Worm (Caenorhabditis elegans): ENCODE results near the gene tmem-131.
A peak's percentile ranks its signal among the peaks of the same experiment; 100 is the strongest.

Gene tmem-131

ce11 chrIII:5002231-5002630, 4.3 kb upstream of the tmem-131 start, which contains the start of gene R144.10 (continued):
- TF ChIP-seq hmg-1.1 (GFP tag; IDR thresholded peaks at IDR 0.05) (no peak), ZK546.5 (tag; optimal IDR thresholded peaks at IDR 0.05) (no peak), nhr-6 (tag; optimal IDR thresholded peaks at IDR 0.05) (no peak)

- TF ChIP-seq sdz-12 (GFP tag; optimal IDR thresholded peaks at IDR 0.05) (no peak), vab-7 (GFP tag; IDR thresholded peaks at IDR 0.05) (no peak), zip-11 (GFP tag; IDR thresholded peaks at IDR 0.05) (no peak), egl-43 (GFP tag; IDR thresholded peaks at IDR 0.05) (no peak), set-16 (GFP tag; IDR thresholded peaks at IDR 0.05) (no peak), F10B5.3 (tag; optimal IDR thresholded peaks at IDR 0.05) (no peak), zip-2 (tag; optimal IDR thresholded peaks at IDR 0.05) (no peak), php-3 (GFP tag; IDR thresholded peaks at IDR 0.05) (no peak), rbr-2 (tag; optimal IDR thresholded peaks at IDR 0.05) (no peak), Y5F2A.4 (GFP tag; optimal IDR thresholded peaks at IDR 0.05) (no peak), spr-3 (GFP tag; optimal IDR thresholded peaks at IDR 0.05) (no peak), Y48G9A.11 (GFP tag; IDR thresholded peaks at IDR 0.05) (0 out of 2 replicates have a peak, but pooled peaks have one; percentile 30), lin-15B (tag; optimal IDR thresholded peaks at IDR 0.05) (no peak), snpc-1.2 (GFP tag; IDR thresholded peaks at IDR 0.05) (no peak), T26A8.4 (GFP tag; IDR thresholded peaks at IDR 0.05) (no peak), D1046.2 (GFP tag; IDR thresholded peaks at IDR 0.05) (no peak), F26F4.8 (GFP tag; conservative IDR thresholded peaks at IDR 0.05) (no peak), hmg-1.1 (GFP tag; IDR thresholded peaks at IDR 0.05) (no peak), nhr-6 (tag; optimal IDR thresholded peaks at IDR 0.05) (no peak), ceh-82 (tag; optimal IDR thresholded peaks at IDR 0.05) (no peak), madf-9 (GFP tag; conservative IDR thresholded peaks at IDR 0.05) (no peak), lin-13 (GFP tag; optimal IDR thresholded peaks at IDR 0.05) (no peak), zfp-2 (tag; optimal IDR thresholded peaks at IDR 0.05) (no peak), daf-19 (GFP tag; conservative IDR thresholded peaks at IDR 0.05) (no peak), fos-1 (tag; optimal IDR thresholded peaks at IDR 0.05) (no peak), saeg-2 (GFP tag; IDR thresholded peaks at IDR 0.05) (no peak), ctbp-1 (GFP tag; IDR thresholded peaks at IDR 0.05) (no peak), nhr-77 (tag; optimal IDR thresholded peaks at IDR 0.05) (no peak), pha-4 (GFP tag; IDR thresholded peaks at IDR 0.05) (no peak), pha-4 (tag; optimal IDR thresholded peaks at IDR 0.05) (no peak), duxl-1 (tag; optimal IDR thresholded peaks at IDR 0.05; ENCODE audit: poor library complexity) (no peak), nhr-76 (tag; optimal IDR thresholded peaks at IDR 0.05) (no peak), hlh-11 (tag; optimal IDR thresholded peaks at IDR 0.05) (no peak), lin-39 (tag; optimal IDR thresholded peaks at IDR 0.05) (no peak), spr-1 (tag; optimal IDR thresholded peaks at IDR 0.05) (no peak), dmd-9 (GFP tag; IDR thresholded peaks at IDR 0.05) (no peak), unc-39 (tag; optimal IDR thresholded peaks at IDR 0.05) (no peak), R02D3.7 (tag; optimal IDR thresholded peaks at IDR 0.05) (no peak), hif-1 (tag; optimal IDR thresholded peaks at IDR 0.05) (peak in 1 of 2 experiments; percentile 44), F49E8.2 (tag; optimal IDR thresholded peaks at IDR 0.05; ENCODE audit: borderline replicate concordance) (no peak), mxl-2 (GFP tag; conservative IDR thresholded peaks at IDR 0.05) (no peak), ztf-7 (tag; optimal IDR thresholded peaks at IDR 0.05) (no peak), lsy-2 (tag; optimal IDR thresholded peaks at IDR 0.05) (peak in 1 of 2 experiments; percentile 2), arid-1 (GFP tag; conservative IDR thresholded peaks at IDR 0.05) (no peak), aha-1 (tag) (no peak), nhr-41 (GFP tag; IDR thresholded peaks at IDR 0.05) (no peak), F37D6.2 (tag; optimal IDR thresholded peaks at IDR 0.05) (no peak), dmd-8 (GFP tag; IDR thresholded peaks at IDR 0.05) (no peak), Y105C5A.15 (GFP tag; IDR thresholded peaks at IDR 0.05) (no peak), daf-12 (tag; optimal IDR thresholded peaks at IDR 0.05) (no peak)
Measured at ce11 chrIII:4998956-4999425, 1.0 kb upstream of the tmem-131 start, which contains the start of gene smcr-8. smcr-8 (plus strand) TSS chrIII:4999375.
